Worm (Caenorhabditis elegans) whole organism, L3 larva: ENCODE results near the gene Y37E11AM.4.

ENCODE experiments used
- R02D3.7 ChIP-seq: fragments of 150-350 bp; optimal IDR thresholded peaks from 2 replicates; lab custom pipeline; 2014; ENCODE audit warnings: missing biosample characterization, missing genetic modification characterization
- ama-1 ChIP-seq: fragments of 150-350 bp; optimal IDR thresholded peaks from 2 replicates; lab custom pipeline; 2018
- daf-12 ChIP-seq: fragments of 150-350 bp; optimal IDR thresholded peaks from 2 replicates; lab custom pipeline; 2014; ENCODE audit warnings: missing biosample characterization, missing genetic modification reagents, missing genetic modification characterization
- egl-27 ChIP-seq: sonication (generic microtip); optimal IDR thresholded peaks from 4 replicates; lab custom pipeline; 2017; ENCODE audit warnings: missing biosample characterization, missing genetic modification reagents, missing genetic modification characterization
- egl-5 ChIP-seq: fragments of 150-350 bp; optimal IDR thresholded peaks from 2 replicates; lab custom pipeline; 2017; ENCODE audit warnings: missing biosample characterization, missing genetic modification reagents, missing genetic modification characterization, inconsistent platforms
- elt-1 ChIP-seq: fragments of 150-350 bp; optimal IDR thresholded peaks from 2 replicates; lab custom pipeline; 2014; ENCODE audit warnings: missing biosample characterization, missing genetic modification characterization
- elt-2 ChIP-seq: sonication (generic microtip); optimal IDR thresholded peaks from 2 replicates; lab custom pipeline; 2016; ENCODE audit warnings: missing genetic modification reagents, mild to moderate bottlenecking, missing genetic modification characterization, missing compliant biosample characterization
- elt-3 ChIP-seq, 3 experiments: fragments of 150-350 bp in 1 of 3; sonication (generic microtip) in 2 of 3; optimal IDR thresholded peaks; 2 replicates in 2 of 3; 4 replicates in 1 of 3; lab custom pipeline; 2014 to 2017; ENCODE audit warnings: missing biosample characterization in 3 of 3, missing genetic modification characterization in 3 of 3
- eor-1 ChIP-seq, 2 experiments: fragments of 150-350 bp; optimal IDR thresholded peaks; 2 replicates each; lab custom pipeline; 2014 to 2018; ENCODE audit warnings: missing biosample characterization in 2 of 2, missing genetic modification characterization in 2 of 2
- fos-1 ChIP-seq: fragments of 150-350 bp; optimal IDR thresholded peaks from 2 replicates; lab custom pipeline; 2014; ENCODE audit warnings: missing biosample characterization, missing genetic modification characterization
- hmg-11 ChIP-seq: sonication (generic microtip); optimal IDR thresholded peaks from 2 replicates; lab custom pipeline; 2016; ENCODE audit warnings: missing genetic modification characterization, missing compliant biosample characterization
- jun-1 ChIP-seq: fragments of 150-350 bp; optimal IDR thresholded peaks from 2 replicates; lab custom pipeline; 2014; ENCODE audit warnings: missing biosample characterization, missing genetic modification reagents, missing genetic modification characterization
- lin-15B ChIP-seq: fragments of 150-350 bp; optimal IDR thresholded peaks from 2 replicates; lab custom pipeline; 2014; ENCODE audit warnings: missing biosample characterization, missing genetic modification characterization
- lin-39 ChIP-seq: fragments of 150-350 bp; optimal IDR thresholded peaks from 2 replicates; lab custom pipeline; 2018; ENCODE audit warnings: missing biosample characterization, missing genetic modification reagents, missing genetic modification characterization
- lsy-12 ChIP-seq: sonication (generic microtip); optimal IDR thresholded peaks from 2 replicates; lab custom pipeline; 2016; ENCODE audit warnings: mild to moderate bottlenecking, missing genetic modification characterization, missing compliant biosample characterization
- mml-1 ChIP-seq: fragments of 150-350 bp; sonication (generic microtip); optimal IDR thresholded peaks from 3 replicates; lab custom pipeline; 2014; ENCODE audit warnings: missing biosample characterization, missing genetic modification characterization
- nfya-1 ChIP-seq: sonication (generic microtip); optimal IDR thresholded peaks from 2 replicates; lab custom pipeline; 2017; ENCODE audit warnings: missing genetic modification characterization, mild to moderate bottlenecking, missing compliant biosample characterization, antibody characterized with exemption, moderate library complexity; ENCODE audit not compliant: insufficient read depth
- nhr-11 ChIP-seq: fragments of 150-350 bp; optimal IDR thresholded peaks from 2 replicates; lab custom pipeline; 2014; ENCODE audit warnings: missing biosample characterization, missing genetic modification characterization
- nhr-23 ChIP-seq: fragments of 150-350 bp; optimal IDR thresholded peaks from 2 replicates; lab custom pipeline; 2014; ENCODE audit warnings: missing biosample characterization, missing genetic modification reagents, missing genetic modification characterization
- nhr-237 ChIP-seq: fragments of 150-350 bp; optimal IDR thresholded peaks from 2 replicates; lab custom pipeline; 2014; ENCODE audit warnings: missing biosample characterization, missing genetic modification characterization
- nhr-25 ChIP-seq: sonication (generic microtip); optimal IDR thresholded peaks from 2 replicates; lab custom pipeline; 2017; ENCODE audit warnings: missing biosample characterization, missing genetic modification characterization
- nhr-43 ChIP-seq: sonication (generic microtip); optimal IDR thresholded peaks from 2 replicates; lab custom pipeline; 2016; ENCODE audit warnings: mild to moderate bottlenecking, missing genetic modification characterization, missing compliant biosample characterization; ENCODE audit not compliant: poor library complexity, severe bottlenecking
- nhr-67 ChIP-seq: fragments of 150-350 bp; optimal IDR thresholded peaks from 2 replicates; lab custom pipeline; 2014; ENCODE audit warnings: missing biosample characterization, missing genetic modification characterization
- nhr-76 ChIP-seq: fragments of 150-350 bp; sonication (generic microtip); optimal IDR thresholded peaks from 5 replicates; lab custom pipeline; 2014; ENCODE audit warnings: missing biosample characterization, missing genetic modification characterization
- nhr-77 ChIP-seq: fragments of 150-350 bp; optimal IDR thresholded peaks from 2 replicates; lab custom pipeline; 2014; ENCODE audit warnings: missing biosample characterization, missing genetic modification characterization
- pha-4 ChIP-seq: fragments of 150-350 bp; optimal IDR thresholded peaks from 2 replicates; lab custom pipeline; 2014; ENCODE audit warnings: missing biosample characterization, missing genetic modification reagents, missing genetic modification characterization
- pqm-1 ChIP-seq: fragments of 150-350 bp; optimal IDR thresholded peaks from 2 replicates; lab custom pipeline; 2017; ENCODE audit warnings: missing biosample characterization, missing genetic modification characterization, inconsistent platforms
- sea-2 ChIP-seq: fragments of 150-350 bp; sonication (generic microtip); optimal IDR thresholded peaks from 4 replicates; lab custom pipeline; 2014; ENCODE audit warnings: missing biosample characterization, missing genetic modification reagents, missing genetic modification characterization
- skn-1 ChIP-seq: fragments of 150-350 bp; optimal IDR thresholded peaks from 2 replicates; lab custom pipeline; 2014; ENCODE audit warnings: missing biosample characterization, missing genetic modification characterization
- tbx-2 ChIP-seq: sonication (generic microtip); optimal IDR thresholded peaks from 2 replicates; lab custom pipeline; 2016; ENCODE audit warnings: mild to moderate bottlenecking, missing genetic modification characterization, missing compliant biosample characterization
- unc-39 ChIP-seq: sonication (generic microtip); optimal IDR thresholded peaks from 4 replicates; lab custom pipeline; 2017; ENCODE audit warnings: missing biosample characterization, missing genetic modification characterization
- unc-62 ChIP-seq: fragments of 150-350 bp; sonication (generic microtip); optimal IDR thresholded peaks from 4 replicates; lab custom pipeline; 2014; ENCODE audit warnings: missing biosample characterization, missing genetic modification reagents, missing genetic modification characterization
- ztf-11 ChIP-seq: fragments of 150-350 bp; optimal IDR thresholded peaks from 2 replicates; lab custom pipeline; 2014; ENCODE audit warnings: missing biosample characterization, missing genetic modification characterization
- ztf-4 ChIP-seq: fragments of 150-350 bp; optimal IDR thresholded peaks from 2 replicates; lab custom pipeline; 2014; ENCODE audit warnings: missing biosample characterization, missing genetic modification characterization

The Y37E11AM.4 gene

DNA sequence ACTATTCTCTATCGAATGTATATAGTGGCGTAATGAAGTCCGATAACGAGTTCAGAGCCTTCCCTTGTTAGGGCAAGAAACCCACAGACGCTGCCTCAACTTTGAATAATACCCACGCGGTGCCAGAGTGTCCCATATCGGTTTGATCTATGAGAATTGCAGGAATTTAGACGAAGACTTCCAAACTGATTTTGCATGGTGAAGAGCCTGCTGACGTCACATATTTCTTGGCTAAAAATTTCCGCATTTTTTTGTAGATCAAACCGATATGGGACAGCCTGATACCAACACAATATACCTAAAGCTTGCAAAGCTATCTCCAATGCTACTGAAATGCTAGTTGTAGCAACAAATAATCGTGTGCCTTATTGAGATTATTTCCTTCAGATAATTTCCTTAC, 19.3 kb upstream of the Y37E11AM.4 start:
- TF ChIP-seq nhr-23 (tag; lab: Kevin White, UChicago): no peak
- no peak for TF ChIP-seq egl-5 (tag; lab: Kevin White, UChicago)
- no peak for TF ChIP-seq nhr-11 (tag; lab: Kevin White, UChicago)
- TF ChIP-seq lsy-12 (tag; lab: Kevin White, UChicago): no peak
- no peak for TF ChIP-seq skn-1 (tag; lab: Kevin White, UChicago)
- TF ChIP-seq fos-1: no peak
- TF ChIP-seq egl-27: no peak
- TF ChIP-seq nfya-1 (tag; lab: Kevin White, UChicago): no peak
- no peak for TF ChIP-seq elt-1 (tag; lab: Kevin White, UChicago)
- no peak for TF ChIP-seq elt-3 (tag; optimal IDR thresholded peaks at IDR 0.05; lab: Kevin White, UChicago)
- no peak for TF ChIP-seq nhr-76 (tag; lab: Kevin White, UChicago)
- TF ChIP-seq ztf-11: no peak
- no peak for TF ChIP-seq unc-39 (tag; lab: Kevin White, UChicago)
- TF ChIP-seq R02D3.7 (tag; lab: Kevin White, UChicago): no peak
- no peak for TF ChIP-seq pqm-1
- TF ChIP-seq elt-2: no peak
- no peak for TF ChIP-seq sea-2 (GFP tag; lab: Kevin White, UChicago)
- no peak for TF ChIP-seq unc-62
- no peak for TF ChIP-seq daf-12 (tag; lab: Kevin White, UChicago)

DNA sequence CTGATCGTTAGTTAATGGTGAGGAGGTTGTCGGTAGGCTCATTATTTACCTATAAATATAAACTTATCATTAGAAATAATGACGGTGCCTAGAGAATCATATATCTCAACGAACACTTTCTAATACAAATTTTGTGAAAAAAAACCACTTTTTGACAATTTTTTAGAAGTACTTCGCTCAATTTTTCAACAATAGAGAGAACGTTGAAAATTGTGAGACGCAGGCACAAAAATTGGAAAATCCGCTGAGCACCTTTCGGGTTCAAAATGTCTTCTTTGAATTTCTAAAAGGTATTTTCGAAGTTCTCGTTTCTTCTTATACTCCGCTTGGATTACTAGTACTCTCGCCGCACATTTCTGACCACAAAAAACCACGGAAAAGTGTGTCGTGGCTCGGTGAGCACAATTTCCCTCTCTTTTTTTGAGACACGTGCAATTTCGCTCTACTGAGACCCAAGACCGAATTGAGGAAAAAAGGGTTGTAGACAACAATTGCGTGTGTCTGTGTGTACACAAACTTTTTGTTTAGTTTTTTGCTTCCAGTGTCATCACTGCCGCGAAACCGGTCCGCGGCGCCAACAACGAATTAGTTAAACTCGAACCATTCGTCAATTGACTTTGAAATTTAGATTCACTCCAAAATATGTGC, 18.4 kb upstream of the Y37E11AM.4 start, which contains the start of gene nape-1:
Gene nape-1 (minus strand): TSS at position 51 of the 648 bp plus-strand sequence.
- TF ChIP-seq lin-39 (tag; lab: Kevin White, UChicago): peak; percentile 46
- TF ChIP-seq pha-4 (tag; lab: Kevin White, UChicago): peak; percentile 99
- TF ChIP-seq tbx-2 (tag; lab: Kevin White, UChicago): no peak
- no peak for TF ChIP-seq unc-62
- peak; percentile 54 for TF ChIP-seq nfya-1 (tag; lab: Kevin White, UChicago)
- peak; percentile 59 for TF ChIP-seq lin-15B (tag; lab: Kevin White, UChicago)
- no peak for TF ChIP-seq ama-1 (lab: Kevin White, UChicago)
- peak; percentile 31 for TF ChIP-seq pqm-1
- peak; percentile 41 for TF ChIP-seq egl-5 (tag; lab: Kevin White, UChicago)
- TF ChIP-seq nhr-237 (tag; lab: Kevin White, UChicago): no peak
- peak; percentile 35 for TF ChIP-seq elt-2
- TF ChIP-seq hmg-11 (tag; lab: Kevin White, UChicago): peak; percentile 42

- TF ChIP-seq nhr-67 (tag; lab: Kevin White, UChicago) (no peak), pqm-1 (no peak), lin-15B (tag; lab: Kevin White, UChicago) (peak; percentile 23), elt-1 (tag; lab: Kevin White, UChicago) (no peak), lin-39 (tag; lab: Kevin White, UChicago) (peak; percentile 33), nhr-11 (tag; lab: Kevin White, UChicago) (no peak), ztf-4 (tag; lab: Kevin White, UChicago) (no peak), nhr-43 (tag; lab: Kevin White, UChicago) (no peak), mml-1 (tag; lab: Kevin White, UChicago) (no peak), unc-39 (tag; lab: Kevin White, UChicago) (no peak), eor-1 (tag; optimal IDR thresholded peaks at IDR 0.05; lab: Kevin White, UChicago) (no peak), nhr-77 (tag; lab: Kevin White, UChicago) (no peak), egl-5 (tag; lab: Kevin White, UChicago) (no peak), hmg-11 (tag; lab: Kevin White, UChicago) (no peak), pha-4 (tag; lab: Kevin White, UChicago) (peak; percentile 31)
- TF ChIP-seq, all 47 proteins: peak for 3
These were observed 16.2 kb upstream of the Y37E11AM.4 start, which contains the start of gene nape-2 for ce11 chrIV:3738655-3739403. Gene nape-2 (minus strand): TSS chrIV:3738925.

DNA sequence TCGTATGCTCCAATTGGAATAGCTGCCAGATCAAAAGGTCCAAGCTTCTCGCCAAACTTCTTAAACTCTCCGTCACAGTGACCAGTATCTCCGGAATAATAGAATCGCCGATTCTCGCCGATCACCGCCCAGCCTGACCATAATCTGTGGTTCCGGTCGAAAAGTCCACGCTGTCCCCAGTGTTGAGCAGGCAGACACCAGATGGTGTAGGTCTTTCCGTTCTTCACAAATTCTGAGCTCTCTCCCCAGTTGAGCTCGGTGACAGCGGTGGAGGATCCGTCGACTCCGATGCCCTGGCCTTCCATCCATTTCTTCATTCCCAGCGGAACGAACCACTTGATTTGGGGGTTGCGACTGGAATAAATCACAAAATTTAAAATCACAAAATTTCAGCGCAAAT, 13.7 kb upstream of the Y37E11AM.4 start:
- TF ChIP-seq ama-1 (lab: Kevin White, UChicago) (no peak), egl-27 (no peak), hmg-11 (tag; lab: Kevin White, UChicago) (no peak), jun-1 (tag; lab: Kevin White, UChicago) (no peak), nhr-25 (no peak), pqm-1 (no peak)
